Worm (Caenorhabditis elegans): ENCODE results near the gene F38B7.11.

ce11 chrV:11508773-11509172 lies 38.1 kb upstream of the F38B7.11 start, which contains the start of gene ttll-5:
- TF ChIP-seq rpc-1 (optimal IDR thresholded peaks at IDR 0.05) (no peak), rpc-1 (tag; optimal IDR thresholded peaks at IDR 0.05) (no peak), dox-1 (GFP tag; IDR thresholded peaks at IDR 0.05) (no peak), sptf-2 (GFP tag; optimal IDR thresholded peaks at IDR 0.05) (no peak), unc-62 (GFP tag; optimal IDR thresholded peaks at IDR 0.05) (no peak), nfya-1 (tag; optimal IDR thresholded peaks at IDR 0.05; ENCODE audit: borderline replicate concordance, insufficient read depth) (no peak), let-607 (tag; optimal IDR thresholded peaks at IDR 0.05) (no peak), hsf-1 (GFP tag; IDR thresholded peaks at IDR 0.05) (no peak), lsl-1 (GFP tag; optimal IDR thresholded peaks at IDR 0.05) (no peak), egl-44 (GFP tag; IDR thresholded peaks at IDR 0.05) (no peak), zfh-2 (GFP tag; conservative IDR thresholded peaks at IDR 0.05) (no peak), C17E4.6 (GFP tag; IDR thresholded peaks at IDR 0.05) (no peak)

Data from whole organism, young adult.